Fruit fly (Drosophila melanogaster) whole organism, pupa: ENCODE measurements around the gene rtp.

Source experiments
- CG10348 ChIP-seq: fragments of 200-800 bp; sonication (Bioruptor generic); IDR thresholded peaks from 2 replicates; pipeline ENCODE4 v1.3.6; 2022; ENCODE audit warnings: missing biosample characterization, missing genetic modification characterization
- CG32121 ChIP-seq: fragments of 200-800 bp; sonication (Bioruptor generic); IDR thresholded peaks from 2 replicates; pipeline ENCODE4 v1.3.6; 2022; ENCODE audit warnings: missing biosample characterization, missing genetic modification characterization
- CG34367 ChIP-seq: fragments of 200-800 bp; sonication (Bioruptor generic); optimal IDR thresholded peaks from 2 replicates; lab custom pipeline; 2018; ENCODE audit warnings: missing biosample characterization, mild to moderate bottlenecking, missing genetic modification characterization
- CG4496 ChIP-seq: fragments of 200-800 bp; sonication (Bioruptor generic); IDR thresholded peaks from 3 replicates; pipeline ENCODE4 v1.3.6; 2022; ENCODE audit warnings: missing biosample characterization, missing genetic modification characterization
- CG8159 ChIP-seq: fragments of 200-800 bp; sonication (Bioruptor generic); optimal IDR thresholded peaks from 3 replicates; lab custom pipeline; 2018; ENCODE audit warnings: missing biosample characterization, mild to moderate bottlenecking, missing genetic modification characterization, moderate library complexity
- EcR ChIP-seq: fragments of 200-800 bp; sonication (Bioruptor generic); optimal IDR thresholded peaks from 3 replicates; lab custom pipeline; 2019; ENCODE audit warnings: missing biosample characterization, missing genetic modification characterization, mild to moderate bottlenecking, moderate library complexity, missing genetic modification reagents
- gl ChIP-seq: fragments of 200-800 bp; sonication (Bioruptor generic); optimal IDR thresholded peaks from 2 replicates; lab custom pipeline; 2018; ENCODE audit warnings: missing biosample characterization, mild to moderate bottlenecking, missing genetic modification characterization

- TF ChIP-seq CG10348 (no peak), EcR (GFP tag; lab: Kevin White, UChicago) (no peak), gl (no peak), CG34367 (tag; lab: Kevin White, UChicago) (no peak), CG4496 (GFP tag; lab: Robert Waterston, UW) (no peak), CG32121 (GFP tag; lab: Robert Waterston, UW) (no peak), CG8159 (tag; lab: Kevin White, UChicago) (no peak)
Observed at dm6 chr3R:5211401-5211800, 25.7 kb downstream of the rtp start.
